Fruit fly (Drosophila melanogaster): ENCODE data around the gene bnl.

bnl gene

DNA sequence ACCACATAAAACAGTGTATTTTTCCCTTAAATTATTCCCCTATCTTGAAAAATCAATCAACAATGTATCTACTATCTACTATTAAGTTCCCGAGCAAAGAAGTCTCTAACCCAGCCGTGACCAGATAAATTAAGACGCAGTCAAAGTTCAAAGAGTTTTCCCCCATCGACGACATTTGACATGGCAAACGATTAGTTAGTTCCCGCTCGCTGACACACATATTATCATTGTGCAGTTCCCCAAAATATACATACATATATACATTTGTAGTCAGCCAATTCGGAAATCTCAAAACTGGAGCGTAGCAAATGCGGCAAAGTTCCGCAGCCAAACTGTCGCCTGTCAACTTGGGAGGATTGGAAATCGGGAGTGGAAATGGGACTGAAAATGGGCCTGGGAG lies 29.5 kb downstream of the bnl start:
- TF ChIP-seq Hr83 (GFP tag; optimal IDR thresholded peaks at IDR 0.05; ENCODE audit: poor library complexity, severe bottlenecking) (no peak), h (GFP tag; optimal IDR thresholded peaks at IDR 0.05) (no peak), woc (GFP tag; optimal IDR thresholded peaks at IDR 0.05) (no peak), Hnf4 (GFP tag; optimal IDR thresholded peaks at IDR 0.05) (no peak), fru (GFP tag; optimal IDR thresholded peaks at IDR 0.05) (no peak), CrebA (GFP tag; optimal IDR thresholded peaks at IDR 0.05; ENCODE audit: borderline replicate concordance) (no peak), usp (GFP tag; optimal IDR thresholded peaks at IDR 0.05) (no peak), pan (optimal IDR thresholded peaks at IDR 0.05) (no peak), CG9705 (GFP tag; optimal IDR thresholded peaks at IDR 0.05) (no peak), sv (GFP tag; optimal IDR thresholded peaks at IDR 0.05) (no peak), Rel (GFP tag; optimal IDR thresholded peaks at IDR 0.05) (no peak), Rel (tag; optimal IDR thresholded peaks at IDR 0.05) (no peak), HLH106 (tag; optimal IDR thresholded peaks at IDR 0.05) (no peak), lola (GFP tag; optimal IDR thresholded peaks at IDR 0.05) (no peak), Dfd (GFP tag; optimal IDR thresholded peaks at IDR 0.05) (no peak), psq (GFP tag; optimal IDR thresholded peaks at IDR 0.05) (no peak), Mio (GFP tag; optimal IDR thresholded peaks at IDR 0.05) (no peak), foxo (GFP tag; optimal IDR thresholded peaks at IDR 0.05) (no peak)

DNA sequence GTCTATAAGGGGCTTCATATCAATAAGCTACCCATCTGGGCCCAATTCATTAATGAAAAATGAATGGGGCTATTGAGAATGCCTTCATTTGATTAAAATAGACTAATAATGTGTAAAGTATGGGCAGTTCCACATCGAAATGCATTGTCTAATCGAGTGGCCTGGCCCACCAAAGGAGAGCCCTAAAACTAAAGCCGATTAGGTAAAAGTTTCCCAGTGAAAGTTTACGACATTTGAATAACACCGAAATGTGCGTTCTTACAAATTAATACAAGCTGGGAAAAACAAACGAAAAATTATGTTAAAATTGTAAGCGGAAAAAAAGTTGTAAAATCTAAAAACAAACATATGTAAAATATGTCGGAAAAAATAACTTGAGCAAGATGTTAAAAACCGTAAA lies 31.7 kb downstream of the bnl start:
- TF ChIP-seq foxo (GFP tag; optimal IDR thresholded peaks at IDR 0.05) = no peak
- no peak for TF ChIP-seq woc (GFP tag; optimal IDR thresholded peaks at IDR 0.05)
- no peak for TF ChIP-seq sage (GFP tag; optimal IDR thresholded peaks at IDR 0.05)
- TF ChIP-seq br (GFP tag; optimal IDR thresholded peaks at IDR 0.05) = no peak
- no peak for TF ChIP-seq tai (GFP tag; optimal IDR thresholded peaks at IDR 0.05)
- TF ChIP-seq Hr78 (GFP tag; optimal IDR thresholded peaks at IDR 0.05) = no peak
- TF ChIP-seq pan (optimal IDR thresholded peaks at IDR 0.05) = no peak
- TF ChIP-seq CG9705 (GFP tag; optimal IDR thresholded peaks at IDR 0.05) = no peak
- no peak for TF ChIP-seq dsf (GFP tag; optimal IDR thresholded peaks at IDR 0.05; ENCODE audit: borderline replicate concordance)
- no peak for TF ChIP-seq CrebA (GFP tag; optimal IDR thresholded peaks at IDR 0.05; ENCODE audit: borderline replicate concordance)
- no peak for TF ChIP-seq dl (GFP tag; optimal IDR thresholded peaks at IDR 0.05; ENCODE audit: insufficient read depth in 1 of 2, partially characterized antibody in 2 of 2)
- TF ChIP-seq Hr83 (GFP tag; optimal IDR thresholded peaks at IDR 0.05; ENCODE audit: poor library complexity, severe bottlenecking) = no peak
- TF ChIP-seq Vsx2 (GFP tag; optimal IDR thresholded peaks at IDR 0.05; ENCODE audit: partially characterized antibody) = no peak

DNA sequence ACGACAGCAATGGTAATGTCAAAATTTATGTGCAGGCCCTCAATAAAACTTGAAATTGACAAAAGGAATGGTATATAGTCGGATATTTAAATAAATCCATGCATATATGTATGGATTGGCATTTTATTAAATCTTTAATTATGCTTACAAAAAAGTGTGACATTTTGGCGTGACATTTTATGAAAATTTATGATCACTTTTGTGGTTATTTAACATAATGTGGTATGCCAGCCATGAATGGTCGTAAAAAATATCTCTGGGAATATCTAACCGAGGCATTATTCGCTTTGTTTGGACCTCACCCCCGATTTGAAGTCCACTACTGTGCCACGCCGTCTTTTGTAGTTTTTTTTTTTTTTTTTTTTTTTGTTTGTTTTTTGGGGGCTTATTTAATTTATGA lies 33.1 kb downstream of the bnl start:
- TF ChIP-seq CG32264 (GFP tag; optimal IDR thresholded peaks at IDR 0.05) = no peak

DNA sequence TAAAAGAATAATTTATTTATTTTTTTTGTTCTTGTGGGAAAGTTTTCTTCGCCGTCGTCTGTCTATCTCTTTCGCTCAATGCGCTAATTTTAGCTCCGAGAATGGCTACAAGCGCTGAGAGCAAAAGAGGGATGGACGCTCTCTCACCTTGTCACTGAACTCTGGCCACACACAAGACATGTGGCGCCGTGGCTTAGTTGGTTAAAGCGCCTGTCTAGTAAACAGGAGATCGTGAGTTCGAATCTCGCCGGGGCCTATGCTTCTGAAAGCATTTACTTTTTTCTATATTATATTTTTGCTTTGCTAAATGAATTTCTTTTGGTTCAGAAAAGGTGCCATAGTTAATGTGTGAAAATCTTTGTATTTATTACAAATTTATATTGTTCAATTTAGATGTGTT lies 34.1 kb downstream of the bnl start:
- TF ChIP-seq Jra (GFP tag; optimal IDR thresholded peaks at IDR 0.05) = no peak
- peak; percentile 12 for TF ChIP-seq CrebA (GFP tag; optimal IDR thresholded peaks at IDR 0.05; ENCODE audit: borderline replicate concordance)
- no peak for TF ChIP-seq Vsx2 (GFP tag; optimal IDR thresholded peaks at IDR 0.05; ENCODE audit: partially characterized antibody)
- no peak for TF ChIP-seq HLH106 (tag; optimal IDR thresholded peaks at IDR 0.05)
- TF ChIP-seq GATAd (GFP tag; optimal IDR thresholded peaks at IDR 0.05) = no peak
- TF ChIP-seq Rel (GFP tag; optimal IDR thresholded peaks at IDR 0.05) = no peak
- TF ChIP-seq Rel (tag; optimal IDR thresholded peaks at IDR 0.05) = no peak

DNA sequence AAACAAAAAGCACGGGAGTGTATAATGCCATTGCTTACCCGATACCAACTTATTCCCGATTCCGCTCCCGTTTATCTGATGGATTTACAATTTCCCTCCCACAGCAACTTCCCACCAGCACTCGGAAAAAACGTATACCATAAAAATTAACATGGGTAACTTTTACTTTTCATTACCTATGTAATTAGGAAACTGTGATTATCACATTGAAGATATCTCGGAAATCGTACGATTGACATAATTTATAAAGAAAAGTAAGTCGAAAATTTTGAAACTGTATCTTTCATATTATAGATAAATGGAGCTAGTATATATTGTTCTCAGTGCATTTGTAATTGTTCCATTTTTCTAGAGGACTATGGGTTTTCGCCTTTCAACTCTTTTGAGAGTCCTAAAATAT lies 34.9 kb downstream of the bnl start:
- TF ChIP-seq woc (GFP tag; optimal IDR thresholded peaks at IDR 0.05) = no peak
- no peak for TF ChIP-seq OdsH (GFP tag; optimal IDR thresholded peaks at IDR 0.05)
- no peak for TF ChIP-seq fru (GFP tag; optimal IDR thresholded peaks at IDR 0.05)
- TF ChIP-seq tai (GFP tag; optimal IDR thresholded peaks at IDR 0.05) = no peak
- TF ChIP-seq psq (GFP tag; optimal IDR thresholded peaks at IDR 0.05) = no peak
- no peak for TF ChIP-seq dmrt93B (GFP tag; optimal IDR thresholded peaks at IDR 0.05)
- TF ChIP-seq GATAd (GFP tag; optimal IDR thresholded peaks at IDR 0.05) = no peak
- TF ChIP-seq brk (GFP tag; optimal IDR thresholded peaks at IDR 0.05) = no peak
- no peak for TF ChIP-seq N (GFP tag; optimal IDR thresholded peaks at IDR 0.05)
- no peak for TF ChIP-seq Hr83 (GFP tag; optimal IDR thresholded peaks at IDR 0.05; ENCODE audit: poor library complexity, severe bottlenecking)
- no peak for TF ChIP-seq dsf (GFP tag; optimal IDR thresholded peaks at IDR 0.05; ENCODE audit: borderline replicate concordance)
- no peak for TF ChIP-seq Dif (GFP tag; optimal IDR thresholded peaks at IDR 0.05; ENCODE audit: partially characterized antibody)
